Fruit fly (Drosophila melanogaster): ENCODE measurements around the gene ear.

Gene ear

dm6 chr3R:15367477-15367876 is 46.9 kb downstream of the ear start, which contains the start of gene CG34404 (continued):
- no peak for TF ChIP-seq jigr1 (GFP tag; IDR thresholded peaks at IDR 0.05)
- TF ChIP-seq CG31388 (GFP tag; optimal IDR thresholded peaks at IDR 0.05) = no peak
- TF ChIP-seq stwl (tag; optimal IDR thresholded peaks at IDR 0.05) = peak; percentile 45
- TF ChIP-seq TFAM (GFP tag; optimal IDR thresholded peaks at IDR 0.05) = no peak
- no peak for TF ChIP-seq CG30020 (tag; optimal IDR thresholded peaks at IDR 0.05)
- TF ChIP-seq chinmo (GFP tag; IDR thresholded peaks at IDR 0.05; ENCODE audit: partially characterized antibody) = 0 out of 4 replicates have a peak, but pooled peaks have one; percentile 57
- no peak for TF ChIP-seq mam (GFP tag; optimal IDR thresholded peaks at IDR 0.05)
- TF ChIP-seq CG17829 (tag; optimal IDR thresholded peaks at IDR 0.05) = no peak
- no peak for TF ChIP-seq CG7987 (GFP tag; optimal IDR thresholded peaks at IDR 0.05)
- TF ChIP-seq Scr (GFP tag; IDR thresholded peaks at IDR 0.05; ENCODE audit: partially characterized antibody) = peak; percentile 54; the same call in 1 of the 2 replicates
- TF ChIP-seq CG2120 (GFP tag; optimal IDR thresholded peaks at IDR 0.05) = peak; percentile 15
- no peak for TF ChIP-seq C15 (GFP tag; IDR thresholded peaks at IDR 0.05)
- no peak for TF ChIP-seq CG32532 (GFP tag; IDR thresholded peaks at IDR 0.05)
- no peak for TF ChIP-seq pum (GFP tag; optimal IDR thresholded peaks at IDR 0.05)
- no peak for TF ChIP-seq esg (GFP tag; conservative IDR thresholded peaks at IDR 0.05)
- TF ChIP-seq CG12659 (GFP tag; optimal IDR thresholded peaks at IDR 0.05) = no peak
- no peak for TF ChIP-seq Abd-B (GFP tag; optimal IDR thresholded peaks at IDR 0.05)
- no peak for TF ChIP-seq CG11695 (GFP tag; IDR thresholded peaks at IDR 0.05)
- no peak for TF ChIP-seq D19A (tag; optimal IDR thresholded peaks at IDR 0.05)
- no peak for TF ChIP-seq exex (tag; optimal IDR thresholded peaks at IDR 0.05)
- no peak for TF ChIP-seq Ets65A (GFP tag)
- no peak for TF ChIP-seq Mad (GFP tag; optimal IDR thresholded peaks at IDR 0.05)
- peak; percentile 4 for TF ChIP-seq her (GFP tag; optimal IDR thresholded peaks at IDR 0.05)
- TF ChIP-seq E2f1 (GFP tag; IDR thresholded peaks at IDR 0.05) = no peak
- no peak for TF ChIP-seq pb (GFP tag; optimal IDR thresholded peaks at IDR 0.05)
- no peak for TF ChIP-seq CG11093 (GFP tag; IDR thresholded peaks at IDR 0.05)
- no peak for TF ChIP-seq croc (GFP tag; conservative IDR thresholded peaks at IDR 0.05)
- TF ChIP-seq CG6175 (GFP tag; IDR thresholded peaks at IDR 0.05) = no peak
- no peak for TF ChIP-seq Hr3 (GFP tag; optimal IDR thresholded peaks at IDR 0.05)
- no peak for TF ChIP-seq CG8290 (GFP tag; optimal IDR thresholded peaks at IDR 0.05)
- peak in 1 of 2 experiments; percentile 28 for TF ChIP-seq CG8290 (tag; optimal IDR thresholded peaks at IDR 0.05)
- no peak for TF ChIP-seq CG7839 (tag; optimal IDR thresholded peaks at IDR 0.05)
- no peak for TF ChIP-seq cas (GFP tag; IDR thresholded peaks at IDR 0.05)
- no peak for TF ChIP-seq eyg (GFP tag; optimal IDR thresholded peaks at IDR 0.05)
- TF ChIP-seq bcd (GFP tag; optimal IDR thresholded peaks at IDR 0.05) = no peak
- no peak for TF ChIP-seq CG2202 (tag; optimal IDR thresholded peaks at IDR 0.05)
- no peak for TF ChIP-seq Dip3 (GFP tag; optimal IDR thresholded peaks at IDR 0.05)
- TF ChIP-seq CG10366 (GFP tag; IDR thresholded peaks at IDR 0.05) = no peak
- no peak for TF ChIP-seq CG4404 (GFP tag; IDR thresholded peaks at IDR 0.05)
- no peak for TF ChIP-seq bab2 (GFP tag; optimal IDR thresholded peaks at IDR 0.05)
- TF ChIP-seq HLH54F (GFP tag; optimal IDR thresholded peaks at IDR 0.05) = no peak
- no peak for TF ChIP-seq gsb-n (tag; optimal IDR thresholded peaks at IDR 0.05)
- TF ChIP-seq ftz-f1 (GFP tag; optimal IDR thresholded peaks at IDR 0.05) = no peak
- peak in 1 of 2 experiments; percentile 8 for TF ChIP-seq dpn (GFP tag; optimal IDR thresholded peaks at IDR 0.05)
- no peak for TF ChIP-seq CG4282 (GFP tag; optimal IDR thresholded peaks at IDR 0.05)
- TF ChIP-seq ap (GFP tag; IDR thresholded peaks at IDR 0.05) = no peak
- no peak for TF ChIP-seq CG16863 (GFP tag; optimal IDR thresholded peaks at IDR 0.05)
- no peak for TF ChIP-seq fru (optimal IDR thresholded peaks at IDR 0.05)
- TF ChIP-seq vfl (GFP tag; optimal IDR thresholded peaks at IDR 0.05) = no peak
- TF ChIP-seq CG12744 (GFP tag; optimal IDR thresholded peaks at IDR 0.05) = no peak
- TF ChIP-seq lola (GFP tag; optimal IDR thresholded peaks at IDR 0.05) = no peak
- TF ChIP-seq Sox100B (GFP tag; optimal IDR thresholded peaks at IDR 0.05) = no peak
- no peak for TF ChIP-seq Eip74EF (GFP tag; optimal IDR thresholded peaks at IDR 0.05)
